Fruit fly (Drosophila melanogaster): ENCODE results near the gene CG43739.
A peak's percentile ranks its signal among the peaks of the same experiment; 100 is the strongest.

Gene CG43739

dm6 chr2L:20918056-20918674, 566 bp downstream of the CG43739 start (continued):
- TF ChIP-seq CG3847 (GFP tag; IDR thresholded peaks at IDR 0.05) (peak; percentile 52), unc-4 (GFP tag; IDR thresholded peaks at IDR 0.05; ENCODE audit: partially characterized antibody) (no peak), CTCF (GFP tag; optimal IDR thresholded peaks at IDR 0.05) (no peak), dan (GFP tag; IDR thresholded peaks at IDR 0.05) (no peak), abd-A (tag; optimal IDR thresholded peaks at IDR 0.05) (no peak), ATbp (GFP tag; optimal IDR thresholded peaks at IDR 0.05) (peak; percentile 89), her (GFP tag; optimal IDR thresholded peaks at IDR 0.05) (peak; percentile 65), pho (GFP tag; optimal IDR thresholded peaks at IDR 0.05) (peak; percentile 54), dimm (GFP tag; IDR thresholded peaks at IDR 0.05) (0 out of 2 replicates have a peak, but pooled peaks have one; percentile 14), Mad (GFP tag; optimal IDR thresholded peaks at IDR 0.05) (peak; percentile 62), CG15011 (GFP tag; optimal IDR thresholded peaks at IDR 0.05) (no peak), CG43689 (GFP tag; IDR thresholded peaks at IDR 0.05) (peak; percentile 70), Rx (GFP tag; IDR thresholded peaks at IDR 0.05) (no peak), Tbp (GFP tag; optimal IDR thresholded peaks at IDR 0.05) (no peak), CG18619 (GFP tag; optimal IDR thresholded peaks at IDR 0.05) (peak; percentile 65), wdn (GFP tag; IDR thresholded peaks at IDR 0.05) (peak; percentile 65), CG10979 (tag; optimal IDR thresholded peaks at IDR 0.05) (peak; percentile 43), CG4404 (GFP tag; IDR thresholded peaks at IDR 0.05) (no peak), pum (GFP tag; optimal IDR thresholded peaks at IDR 0.05) (peak; percentile 39), Hand (GFP tag; optimal IDR thresholded peaks at IDR 0.05) (peak; percentile 78), Fer2 (tag; optimal IDR thresholded peaks at IDR 0.05) (no peak), CG2129 (GFP tag; IDR thresholded peaks at IDR 0.05; ENCODE audit: partially characterized antibody) (no peak), tio (GFP tag; optimal IDR thresholded peaks at IDR 0.05) (peak; percentile 7), CG13296 (GFP tag; optimal IDR thresholded peaks at IDR 0.05) (no peak), chn (GFP tag; optimal IDR thresholded peaks at IDR 0.05) (peak; percentile 58), NC2β (GFP tag; optimal IDR thresholded peaks at IDR 0.05) (peak; percentile 78), CG11398 (GFP tag; optimal IDR thresholded peaks at IDR 0.05) (peak; percentile 42), jing (GFP tag; optimal IDR thresholded peaks at IDR 0.05) (peak; percentile 61), CG9215 (GFP tag; IDR thresholded peaks at IDR 0.05) (no peak), nmo (GFP tag; optimal IDR thresholded peaks at IDR 0.05) (peak; percentile 66), Hr78 (GFP tag; optimal IDR thresholded peaks at IDR 0.05) (no peak), CG30020 (tag; optimal IDR thresholded peaks at IDR 0.05) (no peak), lilli (GFP tag; optimal IDR thresholded peaks at IDR 0.05) (peak; percentile 78), sr (GFP tag; IDR thresholded peaks at IDR 0.05) (peak; percentile 57; the same call in 1 of the 3 replicates), Gsc (GFP tag; IDR thresholded peaks at IDR 0.05) (no peak), sisA (GFP tag; IDR thresholded peaks at IDR 0.05) (peak; percentile 70), CG6175 (GFP tag; IDR thresholded peaks at IDR 0.05) (no peak), ERR (GFP tag; optimal IDR thresholded peaks at IDR 0.05) (peak; percentile 79), CG17359 (tag; optimal IDR thresholded peaks at IDR 0.05) (peak; percentile 2), CG11085 (GFP tag; IDR thresholded peaks at IDR 0.05) (no peak), gfzf (GFP tag; optimal IDR thresholded peaks at IDR 0.05) (no peak), YL-1 (GFP tag; optimal IDR thresholded peaks at IDR 0.05) (peak; percentile 73), Lhr (GFP tag; optimal IDR thresholded peaks at IDR 0.05) (peak; percentile 41), mld (GFP tag; IDR thresholded peaks at IDR 0.05; ENCODE audit: partially characterized antibody) (no peak), CG4707 (GFP tag; optimal IDR thresholded peaks at IDR 0.05) (peak; percentile 70), Mrtf (GFP tag; IDR thresholded peaks at IDR 0.05) (peak; percentile 71; the same call in 2 of the 3 replicates), Dad (GFP tag; optimal IDR thresholded peaks at IDR 0.05) (peak; percentile 58), Dip2 (GFP tag; IDR thresholded peaks at IDR 0.05) (no peak), CG6791 (GFP tag; IDR thresholded peaks at IDR 0.05; ENCODE audit: partially characterized antibody) (no peak), shn (GFP tag; optimal IDR thresholded peaks at IDR 0.05) (peak; percentile 42), sug (tag; optimal IDR thresholded peaks at IDR 0.05) (peak; percentile 70)
